ENCODE assay signal across 1 fruit fly cellular context in the genomic region with DNA sequence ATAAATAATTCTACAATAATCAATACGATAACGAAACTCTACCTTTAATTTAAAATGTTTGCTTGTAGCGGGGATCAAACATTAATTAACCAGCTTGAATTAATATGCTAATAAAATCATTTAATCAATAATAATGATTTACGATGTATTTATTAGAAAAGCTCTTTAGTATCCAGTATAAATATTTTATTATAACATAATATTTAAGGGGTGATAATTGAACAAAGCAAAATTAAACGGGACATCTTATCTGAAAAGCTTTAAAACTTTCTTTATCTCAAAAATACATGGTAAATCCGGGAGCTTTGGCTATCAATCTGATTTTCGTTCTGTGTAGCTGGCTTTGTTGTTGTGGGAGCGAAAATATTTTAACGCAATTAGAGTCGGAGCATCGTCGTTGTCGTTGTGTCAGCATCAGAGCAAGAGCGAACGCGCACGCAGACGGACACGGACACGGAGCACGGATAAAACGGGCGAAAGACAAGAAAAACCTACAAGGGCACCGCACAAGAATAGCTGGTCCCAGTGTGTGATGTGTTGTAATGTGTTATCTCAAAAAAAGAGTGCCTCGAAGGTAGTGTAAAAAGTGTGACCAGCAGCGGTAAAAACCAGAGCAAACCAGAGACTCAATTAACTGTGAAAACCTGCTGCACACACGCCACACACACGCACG.
TF ChIP-seq lines count a peak whose summit lies in the region.

A gene (plus strand): TSS at position 375 of the 673 bp plus-strand sequence.

TF ChIP-seq in whole organism, embryonic, 481 proteins besides CTCF, POLR2A, EP300 and RAD21 (continued from another document):
- peak; percentile 15 for TF ChIP-seq gcm (GFP tag; optimal IDR thresholded peaks at IDR 0.05; lab: Kevin White, UChicago)
- no peak for TF ChIP-seq dimm (GFP tag; IDR thresholded peaks at IDR 0.05; lab: Robert Waterston, UW)
- peak; percentile 67 for TF ChIP-seq caup (GFP tag; optimal IDR thresholded peaks at IDR 0.05; lab: Kevin White, UChicago; ENCODE audit: severe bottlenecking)
- TF ChIP-seq CG18599 (GFP tag; optimal IDR thresholded peaks at IDR 0.05; lab: Kevin White, UChicago), result peak; percentile 80
- TF ChIP-seq D (optimal IDR thresholded peaks at IDR 0.05; lab: Kevin White, UChicago), result no peak
- TF ChIP-seq D (GFP tag; optimal IDR thresholded peaks at IDR 0.05; lab: Kevin White, UChicago), result peak; percentile 47
- TF ChIP-seq CG18619 (GFP tag; optimal IDR thresholded peaks at IDR 0.05; lab: Kevin White, UChicago), result peak; percentile 77
- TF ChIP-seq HLH54F (GFP tag; optimal IDR thresholded peaks at IDR 0.05; lab: Kevin White, UChicago), result no peak
- no peak for TF ChIP-seq stwl (tag; optimal IDR thresholded peaks at IDR 0.05; lab: Kevin White, UChicago)
- peak; percentile 9 for TF ChIP-seq salm (tag; optimal IDR thresholded peaks at IDR 0.05; lab: Kevin White, UChicago)
- TF ChIP-seq CG6813 (GFP tag; optimal IDR thresholded peaks at IDR 0.05; lab: Kevin White, UChicago), result peak; percentile 35
- peak; percentile 59 for TF ChIP-seq Abd-B (GFP tag; optimal IDR thresholded peaks at IDR 0.05; lab: Kevin White, UChicago)
- no peak for TF ChIP-seq CG31224 (GFP tag; IDR thresholded peaks at IDR 0.05; lab: Robert Waterston, UW)
- TF ChIP-seq CG32772 (GFP tag; IDR thresholded peaks at IDR 0.05; lab: Robert Waterston, UW), result no peak
- TF ChIP-seq Rfx (GFP tag; IDR thresholded peaks at IDR 0.05; lab: Robert Waterston, UW), result 0 out of 2 replicates have a peak, but pooled peaks have one; percentile 13
- TF ChIP-seq CG10979 (tag; optimal IDR thresholded peaks at IDR 0.05; lab: Kevin White, UChicago), result peak; percentile 52
- no peak for TF ChIP-seq Xrp1 (GFP tag; IDR thresholded peaks at IDR 0.05; lab: Robert Waterston, UW)
- peak; percentile 76 for TF ChIP-seq CG13424 (tag; optimal IDR thresholded peaks at IDR 0.05; lab: Kevin White, UChicago)
- peak; percentile 60 for TF ChIP-seq CG10209 (GFP tag; optimal IDR thresholded peaks at IDR 0.05; lab: Kevin White, UChicago)
- TF ChIP-seq slbo (GFP tag; IDR thresholded peaks at IDR 0.05; lab: Robert Waterston, UW), result peak; percentile 47; the same call in 1 of the 2 replicates
- TF ChIP-seq ase (GFP tag; IDR thresholded peaks at IDR 0.05; lab: Robert Waterston, UW), result no peak
- TF ChIP-seq CG10267 (tag; optimal IDR thresholded peaks at IDR 0.05; lab: Kevin White, UChicago), result peak; percentile 42
- TF ChIP-seq CG31365 (tag; optimal IDR thresholded peaks at IDR 0.05; lab: Kevin White, UChicago), result no peak
- TF ChIP-seq CG9437 (GFP tag; optimal IDR thresholded peaks at IDR 0.05; lab: Kevin White, UChicago), result peak; percentile 75
- TF ChIP-seq sqz (GFP tag; optimal IDR thresholded peaks at IDR 0.05; lab: Kevin White, UChicago), result no peak
- peak; percentile 64 for TF ChIP-seq lab (GFP tag; optimal IDR thresholded peaks at IDR 0.05; lab: Kevin White, UChicago)
- no peak for TF ChIP-seq prd (optimal IDR thresholded peaks at IDR 0.05; lab: Kevin White, UChicago)
- TF ChIP-seq prd (GFP tag; IDR thresholded peaks at IDR 0.05; lab: Robert Waterston, UW), result 0 out of 3 replicates have a peak, but pooled peaks have one; percentile 17
- TF ChIP-seq Ravus (GFP tag; IDR thresholded peaks at IDR 0.05; lab: Robert Waterston, UW), result no peak
- TF ChIP-seq CG17829 (tag; optimal IDR thresholded peaks at IDR 0.05; lab: Kevin White, UChicago), result peak; percentile 43
- TF ChIP-seq gcm2 (GFP tag; optimal IDR thresholded peaks at IDR 0.05; lab: Kevin White, UChicago), result no peak
- no peak for TF ChIP-seq Poxn (GFP tag; IDR thresholded peaks at IDR 0.05; lab: Robert Waterston, UW)
- TF ChIP-seq grau (tag; optimal IDR thresholded peaks at IDR 0.05; lab: Kevin White, UChicago), result peak; percentile 75
- TF ChIP-seq Oli (tag; optimal IDR thresholded peaks at IDR 0.05; lab: Kevin White, UChicago), result peak; percentile 55
- 0 out of 3 replicates have a peak, but pooled peaks have one; percentile 42 for TF ChIP-seq Dbx (GFP tag; IDR thresholded peaks at IDR 0.05; lab: Robert Waterston, UW)
- TF ChIP-seq CG8924 (tag; optimal IDR thresholded peaks at IDR 0.05; lab: Kevin White, UChicago), result peak; percentile 69
- TF ChIP-seq CG2712 (tag; optimal IDR thresholded peaks at IDR 0.05; lab: Kevin White, UChicago), result peak; percentile 69
- peak; percentile 13 for TF ChIP-seq CG12299 (tag; optimal IDR thresholded peaks at IDR 0.05; lab: Kevin White, UChicago)
- no peak for TF ChIP-seq CG34224 (GFP tag; IDR thresholded peaks at IDR 0.05; lab: Robert Waterston, UW; ENCODE audit: partially characterized antibody)
- TF ChIP-seq CG10274 (GFP tag; optimal IDR thresholded peaks at IDR 0.05; lab: Kevin White, UChicago), result no peak
- TF ChIP-seq org-1 (GFP tag; optimal IDR thresholded peaks at IDR 0.05; lab: Kevin White, UChicago), result peak; percentile 48
- peak; percentile 21 for TF ChIP-seq CG18476 (GFP tag; optimal IDR thresholded peaks at IDR 0.05; lab: Kevin White, UChicago)
- TF ChIP-seq slou (GFP tag; optimal IDR thresholded peaks at IDR 0.05; lab: Kevin White, UChicago), result peak; percentile 44
- TF ChIP-seq CG5180 (GFP tag; optimal IDR thresholded peaks at IDR 0.05; lab: Kevin White, UChicago), result peak; percentile 57
- TF ChIP-seq fd3F (GFP tag; optimal IDR thresholded peaks at IDR 0.05; lab: Kevin White, UChicago), result peak; percentile 37
